Worm (Caenorhabditis elegans) whole organism, mixed stage, embryonic: ENCODE measurements around the gene cdk-1.

Experiments used
- blmp-1 ChIP-seq: fragments of 150-350 bp; optimal IDR thresholded peaks from 2 replicates; lab custom pipeline; 2014; ENCODE audit warnings: missing biosample characterization, missing genetic modification characterization
- lin-32 ChIP-seq: fragments of 200-800 bp; sonication (Bioruptor generic); optimal IDR thresholded peaks from 2 replicates; lab custom pipeline; 2018; ENCODE audit warnings: mild to moderate bottlenecking, missing genetic modification characterization, missing compliant biosample characterization
- mep-1 ChIP-seq: fragments of 150-350 bp; optimal IDR thresholded peaks from 2 replicates; lab custom pipeline; 2017; ENCODE audit warnings: missing biosample characterization, missing genetic modification reagents, missing genetic modification characterization, inconsistent platforms
- nhr-237 ChIP-seq: fragments of 150-350 bp; optimal IDR thresholded peaks from 2 replicates; lab custom pipeline; 2014; ENCODE audit warnings: missing biosample characterization, missing genetic modification characterization
- nhr-76 ChIP-seq: sonication (generic microtip); optimal IDR thresholded peaks from 2 replicates; lab custom pipeline; 2017; ENCODE audit warnings: missing biosample characterization, missing genetic modification characterization

DNA sequence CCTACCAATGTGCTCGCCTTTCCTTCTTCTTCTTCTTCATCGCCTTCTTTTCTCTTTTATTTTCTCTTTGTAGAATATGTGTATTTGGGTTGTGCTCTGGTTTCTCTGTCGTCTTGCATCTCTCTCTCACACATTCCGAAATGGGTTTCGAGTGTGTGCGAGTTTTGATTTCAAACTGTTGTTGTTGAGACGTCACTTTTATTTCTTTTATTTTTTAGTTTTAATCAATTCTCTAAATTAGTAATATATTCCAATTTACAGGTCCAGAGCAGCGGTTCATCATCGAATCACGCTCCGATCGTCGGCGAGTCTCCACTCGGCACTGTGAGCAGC is 42.7 kb upstream of the cdk-1 start:
- no peak for TF ChIP-seq lin-32 (GFP tag; lab: Kevin White, UChicago)
- TF ChIP-seq blmp-1, result no peak
- TF ChIP-seq nhr-237 (tag; lab: Kevin White, UChicago), result no peak
- TF ChIP-seq mep-1 (tag; lab: Kevin White, UChicago), result no peak
- no peak for TF ChIP-seq nhr-76 (tag; lab: Kevin White, UChicago)
